In the genomic region with DNA sequence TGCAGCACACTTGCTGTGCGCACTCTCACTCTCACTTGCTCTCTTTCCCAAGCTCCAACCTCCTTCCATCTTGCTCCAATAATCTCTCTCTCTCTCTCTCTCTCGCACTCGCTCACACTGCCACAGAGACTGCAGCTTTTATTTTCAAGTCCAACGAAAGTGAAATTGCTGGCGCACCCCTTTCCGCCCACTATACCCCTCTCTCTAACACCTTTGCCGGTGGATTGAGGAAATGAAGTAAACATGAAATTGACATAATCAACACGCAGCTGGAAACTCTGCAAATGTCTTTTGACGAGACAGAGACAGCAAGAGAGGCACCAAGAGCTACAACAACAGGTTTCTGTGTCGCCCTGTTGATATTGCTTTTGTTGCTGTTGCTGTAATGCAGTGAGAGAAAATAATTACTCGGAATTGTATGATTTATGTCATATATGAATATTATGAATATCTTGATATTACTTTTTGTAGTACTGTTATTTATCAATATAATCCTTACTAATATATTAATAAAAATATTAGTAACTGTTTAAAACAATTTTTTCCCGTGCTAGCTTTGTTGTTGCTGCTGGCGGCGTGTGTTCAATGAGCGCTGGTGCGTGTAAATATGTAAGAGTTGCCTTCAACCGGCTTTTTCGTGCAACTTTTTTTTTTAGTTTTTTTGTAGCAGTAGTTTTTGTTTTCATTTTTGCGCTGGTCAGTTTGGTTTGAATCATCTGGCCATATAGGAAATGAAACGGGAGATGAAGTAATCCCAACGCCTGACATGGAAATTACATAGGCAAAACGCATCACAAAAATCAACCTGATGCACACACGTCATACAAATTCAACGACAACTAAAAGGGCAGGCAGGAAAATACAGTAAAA, we compare ENCODE assay signal across 5 fruit fly cellular contexts.
TF ChIP-seq lines count a peak whose summit lies in the region.

No protein-coding gene starts in this region.

TF ChIP-seq in whole organism, adult, 20 proteins besides CTCF, POLR2A, EP300 and RAD21 (continued from another document):
- peak; percentile 51 for TF ChIP-seq CG14711 (tag; optimal IDR thresholded peaks at IDR 0.05; lab: Kevin White, UChicago)

TF ChIP-seq in whole organism, embryonic, 481 proteins besides CTCF, POLR2A, EP300 and RAD21 (continued from another document and continues in another):
- TF ChIP-seq CG17385 (GFP tag; optimal IDR thresholded peaks at IDR 0.05; lab: Kevin White, UChicago), result peak; percentile 87
- no peak for TF ChIP-seq prd (optimal IDR thresholded peaks at IDR 0.05; lab: Kevin White, UChicago)
- peak; percentile 92 for TF ChIP-seq prd (GFP tag; IDR thresholded peaks at IDR 0.05; lab: Robert Waterston, UW)
- peak; percentile 82 for TF ChIP-seq tio (GFP tag; optimal IDR thresholded peaks at IDR 0.05; lab: Kevin White, UChicago)
- peak; percentile 51 for TF ChIP-seq HmgD (GFP tag; optimal IDR thresholded peaks at IDR 0.05; lab: Kevin White, UChicago)
- TF ChIP-seq Opbp (GFP tag; IDR thresholded peaks at IDR 0.05; lab: Robert Waterston, UW; ENCODE audit: partially characterized antibody), result no peak
- TF ChIP-seq CG5953 (GFP tag; IDR thresholded peaks at IDR 0.05; lab: Robert Waterston, UW), result peak; percentile 87
- peak; percentile 39 for TF ChIP-seq CG13894 (tag; optimal IDR thresholded peaks at IDR 0.05; lab: Kevin White, UChicago)
- peak; percentile 95 for TF ChIP-seq CG31441 (GFP tag; IDR thresholded peaks at IDR 0.05; lab: Robert Waterston, UW)
- peak; percentile 95 for TF ChIP-seq CG6689 (GFP tag; IDR thresholded peaks at IDR 0.05; lab: Robert Waterston, UW)
- peak; percentile 23 for TF ChIP-seq sug (tag; optimal IDR thresholded peaks at IDR 0.05; lab: Kevin White, UChicago)
- TF ChIP-seq CG30403 (GFP tag; optimal IDR thresholded peaks at IDR 0.05; lab: Kevin White, UChicago), result peak; percentile 91
- peak; percentile 73 for TF ChIP-seq twi (tag; optimal IDR thresholded peaks at IDR 0.05; lab: Kevin White, UChicago)
- TF ChIP-seq CG30020 (tag; optimal IDR thresholded peaks at IDR 0.05; lab: Kevin White, UChicago), result peak; percentile 46
- peak; percentile 73; the same call in 1 of the 2 replicates for TF ChIP-seq CG31224 (GFP tag; IDR thresholded peaks at IDR 0.05; lab: Robert Waterston, UW)
- peak; percentile 50 for TF ChIP-seq Adf1 (GFP tag; IDR thresholded peaks at IDR 0.05; lab: Robert Waterston, UW)
- peak; percentile 59 for TF ChIP-seq Lhr (GFP tag; optimal IDR thresholded peaks at IDR 0.05; lab: Kevin White, UChicago)
- peak; percentile 86 for TF ChIP-seq Meics (GFP tag; optimal IDR thresholded peaks at IDR 0.05; lab: Kevin White, UChicago)
- TF ChIP-seq CG8388 (GFP tag; optimal IDR thresholded peaks at IDR 0.05; lab: Kevin White, UChicago), result peak; percentile 92
- peak; percentile 82 for TF ChIP-seq Mrtf (GFP tag; IDR thresholded peaks at IDR 0.05; lab: Robert Waterston, UW)
- peak; percentile 97 for TF ChIP-seq gem (tag; optimal IDR thresholded peaks at IDR 0.05; lab: Kevin White, UChicago)
- TF ChIP-seq CG4617 (GFP tag; optimal IDR thresholded peaks at IDR 0.05; lab: Kevin White, UChicago; ENCODE audit: borderline replicate concordance), result peak; percentile 48
- no peak for TF ChIP-seq emc (GFP tag; optimal IDR thresholded peaks at IDR 0.05; lab: Kevin White, UChicago)
- peak; percentile 59 for TF ChIP-seq CG7271 (tag; optimal IDR thresholded peaks at IDR 0.05; lab: Kevin White, UChicago)
- peak; percentile 28; the same call in 1 of the 2 replicates for TF ChIP-seq sim (GFP tag; IDR thresholded peaks at IDR 0.05; lab: Robert Waterston, UW)
- TF ChIP-seq Hsf (GFP tag; optimal IDR thresholded peaks at IDR 0.05; lab: Kevin White, UChicago), result peak; percentile 53
- peak; percentile 77 for TF ChIP-seq MTF-1 (GFP tag; optimal IDR thresholded peaks at IDR 0.05; lab: Kevin White, UChicago; ENCODE audit: borderline replicate concordance)
- peak; percentile 80 for TF ChIP-seq nerfin-1 (tag; optimal IDR thresholded peaks at IDR 0.05; lab: Kevin White, UChicago)
- TF ChIP-seq CG12744 (GFP tag; optimal IDR thresholded peaks at IDR 0.05; lab: Kevin White, UChicago), result no peak

TF ChIP-seq in whole organism, prepupa, 60 proteins besides CTCF, POLR2A, EP300 and RAD21 (continued from another document and continues in another):
- TF ChIP-seq Gug (GFP tag; IDR thresholded peaks at IDR 0.05; lab: Robert Waterston, UW), result peak; percentile 94
- peak; percentile 94 for TF ChIP-seq CG3919 (GFP tag; optimal IDR thresholded peaks at IDR 0.05; lab: Kevin White, UChicago)
- TF ChIP-seq salr (GFP tag; optimal IDR thresholded peaks at IDR 0.05; lab: Kevin White, UChicago), result peak; percentile 87 to 88
- TF ChIP-seq Eip78C (GFP tag; lab: Kevin White, UChicago), result peak; percentile 98
- TF ChIP-seq OdsH (GFP tag; optimal IDR thresholded peaks at IDR 0.05; lab: Kevin White, UChicago), result peak; percentile 95
- peak; percentile 83 for TF ChIP-seq Sox15 (GFP tag; optimal IDR thresholded peaks at IDR 0.05; lab: Kevin White, UChicago)
- TF ChIP-seq acj6 (GFP tag; optimal IDR thresholded peaks at IDR 0.05; lab: Kevin White, UChicago), result peak; percentile 95
- peak; percentile 83 for TF ChIP-seq CG11902 (GFP tag; optimal IDR thresholded peaks at IDR 0.05; lab: Kevin White, UChicago)
- peak; percentile 97 for TF ChIP-seq CG10631 (GFP tag; optimal IDR thresholded peaks at IDR 0.05; lab: Kevin White, UChicago)
- TF ChIP-seq ss (GFP tag; optimal IDR thresholded peaks at IDR 0.05; lab: Kevin White, UChicago), result peak; percentile 97
- peak; percentile 54 for TF ChIP-seq CG31627 (GFP tag; optimal IDR thresholded peaks at IDR 0.05; lab: Kevin White, UChicago)
- TF ChIP-seq dac (GFP tag; optimal IDR thresholded peaks at IDR 0.05; lab: Kevin White, UChicago), result peak; percentile 77
- peak; percentile 66 for TF ChIP-seq Ets21C (GFP tag; optimal IDR thresholded peaks at IDR 0.05; lab: Kevin White, UChicago)
- TF ChIP-seq CG6163 (GFP tag; IDR thresholded peaks at IDR 0.05; lab: Robert Waterston, UW), result peak; percentile 97
- TF ChIP-seq Lpt (GFP tag; optimal IDR thresholded peaks at IDR 0.05; lab: Kevin White, UChicago), result peak; percentile 88
- peak; percentile 95 for TF ChIP-seq achi (GFP tag; optimal IDR thresholded peaks at IDR 0.05; lab: Kevin White, UChicago)
- peak; percentile 87 for TF ChIP-seq CG4318 (GFP tag; optimal IDR thresholded peaks at IDR 0.05; lab: Kevin White, UChicago)
- TF ChIP-seq CG34406 (GFP tag; optimal IDR thresholded peaks at IDR 0.05; lab: Kevin White, UChicago), result peak; percentile 96
- TF ChIP-seq CG10669 (GFP tag; optimal IDR thresholded peaks at IDR 0.05; lab: Kevin White, UChicago), result peak; percentile 95
- TF ChIP-seq CG6792 (GFP tag; optimal IDR thresholded peaks at IDR 0.05; lab: Kevin White, UChicago), result peak; percentile 91
- TF ChIP-seq Hr38 (GFP tag; optimal IDR thresholded peaks at IDR 0.05; lab: Kevin White, UChicago), result peak; percentile 13
- TF ChIP-seq Hr39 (GFP tag; optimal IDR thresholded peaks at IDR 0.05; lab: Kevin White, UChicago), result peak; percentile 61
- peak; percentile 97 for TF ChIP-seq eg (GFP tag; IDR thresholded peaks at IDR 0.05; lab: Robert Waterston, UW)
- TF ChIP-seq CG9139 (GFP tag; optimal IDR thresholded peaks at IDR 0.05; lab: Kevin White, UChicago), result peak; percentile 90
- TF ChIP-seq CG32006 (GFP tag; optimal IDR thresholded peaks at IDR 0.05; lab: Kevin White, UChicago), result peak; percentile 96
- peak; percentile 89 for TF ChIP-seq Hr4 (GFP tag; optimal IDR thresholded peaks at IDR 0.05; lab: Kevin White, UChicago)
- TF ChIP-seq spab (GFP tag; optimal IDR thresholded peaks at IDR 0.05; lab: Kevin White, UChicago), result peak; percentile 94
- TF ChIP-seq CG16779 (tag; optimal IDR thresholded peaks at IDR 0.05; lab: Kevin White, UChicago), result peak; percentile 83
- peak; percentile 96 for TF ChIP-seq CG8632 (GFP tag; optimal IDR thresholded peaks at IDR 0.05; lab: Kevin White, UChicago)
- TF ChIP-seq net (GFP tag; optimal IDR thresholded peaks at IDR 0.05; lab: Kevin White, UChicago), result peak; percentile 93
- TF ChIP-seq Eip75B (GFP tag; optimal IDR thresholded peaks at IDR 0.05; lab: Kevin White, UChicago), result peak; percentile 89

TF ChIP-seq in whole organism, pupa, 21 proteins besides CTCF, POLR2A, EP300 and RAD21 (continued from another document):
- TF ChIP-seq D1 (tag; optimal IDR thresholded peaks at IDR 0.05; lab: Kevin White, UChicago), result peak; percentile 96
- TF ChIP-seq rn (GFP tag; IDR thresholded peaks at IDR 0.05; lab: Robert Waterston, UW), result peak; percentile 91
- peak; percentile 91 for TF ChIP-seq CG8301 (tag; optimal IDR thresholded peaks at IDR 0.05; lab: Kevin White, UChicago)
- TF ChIP-seq CG12605 (GFP tag; IDR thresholded peaks at IDR 0.05; lab: Robert Waterston, UW), result peak; percentile 89

TF ChIP-seq in whole organism, wandering third instar larva, 38 proteins besides CTCF, POLR2A, EP300 and RAD21 (continued from another document):
- peak; percentile 89 for TF ChIP-seq rgr (GFP tag; optimal IDR thresholded peaks at IDR 0.05; lab: Kevin White, UChicago)
- peak; percentile 38 for TF ChIP-seq sage (GFP tag; optimal IDR thresholded peaks at IDR 0.05; lab: Kevin White, UChicago)
- no peak for TF ChIP-seq Dfd (GFP tag; optimal IDR thresholded peaks at IDR 0.05; lab: Kevin White, UChicago)
- TF ChIP-seq foxo (GFP tag; optimal IDR thresholded peaks at IDR 0.05; lab: Kevin White, UChicago), result peak in 1 of 2 experiments; percentile 88
- TF ChIP-seq CG32264 (GFP tag; optimal IDR thresholded peaks at IDR 0.05; lab: Kevin White, UChicago), result no peak
- peak; percentile 88 for TF ChIP-seq HLH106 (tag; optimal IDR thresholded peaks at IDR 0.05; lab: Kevin White, UChicago)
- peak; percentile 86 for TF ChIP-seq Sp1 (GFP tag; optimal IDR thresholded peaks at IDR 0.05; lab: Kevin White, UChicago)
- no peak for TF ChIP-seq Mio (GFP tag; optimal IDR thresholded peaks at IDR 0.05; lab: Kevin White, UChicago)
- peak; percentile 34 for TF ChIP-seq CrebA (GFP tag; optimal IDR thresholded peaks at IDR 0.05; lab: Kevin White, UChicago; ENCODE audit: borderline replicate concordance)
- TF ChIP-seq dl (GFP tag; optimal IDR thresholded peaks at IDR 0.05; lab: Kevin White, UChicago; ENCODE audit: insufficient read depth in 1 of 2, partially characterized antibody in 2 of 2), result peak in 1 of 2 experiments; percentile 59
- peak; percentile 15 for TF ChIP-seq Vsx2 (GFP tag; optimal IDR thresholded peaks at IDR 0.05; lab: Kevin White, UChicago; ENCODE audit: partially characterized antibody)
- TF ChIP-seq CG9705 (GFP tag; optimal IDR thresholded peaks at IDR 0.05; lab: Kevin White, UChicago), result peak; percentile 45
- no peak for TF ChIP-seq pan (optimal IDR thresholded peaks at IDR 0.05; lab: Kevin White, UChicago)
- no peak for TF ChIP-seq GATAd (GFP tag; optimal IDR thresholded peaks at IDR 0.05; lab: Kevin White, UChicago)
- no peak for TF ChIP-seq tai (GFP tag; optimal IDR thresholded peaks at IDR 0.05; lab: Kevin White, UChicago)
- TF ChIP-seq br (GFP tag; optimal IDR thresholded peaks at IDR 0.05; lab: Kevin White, UChicago), result peak; percentile 70
